Worm (Caenorhabditis elegans): Measurements from ENCODE around the gene F59E12.6.

DNA sequence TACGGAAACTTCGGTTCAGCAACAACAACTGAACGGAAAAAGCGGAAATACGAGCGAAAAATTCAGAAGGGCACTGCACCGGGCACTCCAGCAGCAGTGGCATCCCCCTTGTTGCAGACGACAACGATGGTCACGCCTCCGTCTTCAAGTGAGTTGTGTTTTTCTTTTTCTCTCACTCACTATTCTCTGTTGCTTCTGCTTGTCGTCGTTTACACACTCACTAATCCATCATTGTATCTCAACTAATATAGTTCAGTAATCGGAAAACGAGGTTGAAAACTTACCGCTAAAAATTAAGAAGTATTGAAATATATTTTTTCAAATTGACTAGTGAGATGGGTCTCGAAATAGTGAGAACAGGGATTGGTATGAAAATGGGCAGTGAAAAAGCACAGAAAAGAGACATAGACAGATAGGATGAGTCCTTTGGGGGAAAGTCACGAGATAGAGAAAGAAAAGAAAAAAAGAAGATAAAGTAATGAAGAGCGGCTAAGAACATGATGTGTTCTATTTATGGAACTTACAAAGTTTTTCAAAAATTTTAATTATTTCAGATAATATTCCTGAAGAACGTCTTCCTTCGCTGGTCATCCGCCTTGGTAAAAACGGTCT, 32.5 kb upstream of the F59E12.6 start:
- TF ChIP-seq ztf-23 (GFP tag; IDR thresholded peaks at IDR 0.05) (no peak), flt-1 (GFP tag; IDR thresholded peaks at IDR 0.05) (no peak), ztf-29 (GFP tag; IDR thresholded peaks at IDR 0.05) (no peak), cog-1 (tag; optimal IDR thresholded peaks at IDR 0.05) (no peak), med-1 (GFP tag; optimal IDR thresholded peaks at IDR 0.05; ENCODE audit: insufficient read depth) (no peak), tab-1 (GFP tag; IDR thresholded peaks at IDR 0.05) (no peak), klf-2 (GFP tag; conservative IDR thresholded peaks at IDR 0.05) (no peak), T22C8.4 (GFP tag; IDR thresholded peaks at IDR 0.05) (no peak), ref-1 (GFP tag; conservative IDR thresholded peaks at IDR 0.05) (no peak)
